Worm (Caenorhabditis elegans): ENCODE measurements around the gene mfsd-10.

DNA sequence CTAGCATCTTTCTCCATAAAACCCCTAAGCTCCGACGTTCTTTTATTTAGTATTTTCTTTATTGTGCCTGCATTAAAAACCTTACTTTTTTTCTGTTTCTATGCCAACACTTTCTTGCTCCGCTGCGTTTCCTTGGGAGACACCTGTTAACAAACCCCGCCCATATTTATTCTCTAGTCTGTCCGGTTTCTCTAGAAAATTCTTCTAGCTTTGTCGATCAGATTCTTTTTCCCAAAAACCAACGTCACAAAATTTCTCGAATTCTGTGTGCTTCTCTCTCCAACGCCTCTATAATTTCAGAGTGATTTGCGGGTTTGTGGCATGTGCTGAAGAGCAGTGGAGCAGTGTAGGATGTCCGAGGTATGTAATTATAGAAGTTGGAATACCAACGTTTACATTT lies 50.2 kb downstream of the mfsd-10 start, which contains the start of gene ptr-5:
- no peak for TF ChIP-seq unc-39 (tag; optimal IDR thresholded peaks at IDR 0.05)
- no peak for TF ChIP-seq mep-1 (tag; optimal IDR thresholded peaks at IDR 0.05)
- no peak for TF ChIP-seq ztf-11 (tag; optimal IDR thresholded peaks at IDR 0.05)
- no peak for TF ChIP-seq nhr-237 (tag; optimal IDR thresholded peaks at IDR 0.05)
- no peak for TF ChIP-seq pha-4 (tag; optimal IDR thresholded peaks at IDR 0.05)
- TF ChIP-seq tbx-8 (GFP tag; optimal IDR thresholded peaks at IDR 0.05): no peak
- TF ChIP-seq drap-1 (GFP tag; optimal IDR thresholded peaks at IDR 0.05): no peak

Measured in whole organism, mixed stage, embryonic.